Fruit fly (Drosophila melanogaster) S2 (cell line): ENCODE results near the gene CG8944.

Experiments
- CG8478 ChIP-seq: fragments of >200 bp; optimal IDR thresholded peaks from 2 replicates; lab custom pipeline; 2018
- CTCF ChIP-seq, 2 experiments: fragments of >200 bp; optimal IDR thresholded peaks; 2 replicates each; lab custom pipeline; 2018

- no peak for TF ChIP-seq CG8478 (lab: Kevin White, UChicago)
- no peak for TF ChIP-seq CTCF (optimal IDR thresholded peaks at IDR 0.05; lab: Kevin White, UChicago)
Observed at dm6 chrX:15733995-15734394, 12.0 kb downstream of the CG8944 start, which contains the start of the genes CG12379 and MagR.
